Worm (Caenorhabditis elegans): Measurements from ENCODE around the gene mrps-31.

Gene mrps-31

ce11 chrIII:3630337-3630736 lies at the start of gene mrps-31:
Gene mrps-31, minus strand, starts transcription at chrIII:3630372.
- TF ChIP-seq nhr-84 (tag; optimal IDR thresholded peaks at IDR 0.05) (no peak), ztf-4 (tag; optimal IDR thresholded peaks at IDR 0.05) (no peak), egl-27 (tag; optimal IDR thresholded peaks at IDR 0.05) (no peak), F16B12.6 (tag; optimal IDR thresholded peaks at IDR 0.05) (peak; percentile 37), ceh-63 (GFP tag; optimal IDR thresholded peaks at IDR 0.05) (no peak), fkh-8 (tag; optimal IDR thresholded peaks at IDR 0.05) (no peak), skn-1 (tag; optimal IDR thresholded peaks at IDR 0.05) (no peak), unc-130 (tag; optimal IDR thresholded peaks at IDR 0.05) (peak; percentile 23), unc-30 (tag; optimal IDR thresholded peaks at IDR 0.05) (no peak), ceh-90 (tag; optimal IDR thresholded peaks at IDR 0.05) (no peak), nhr-237 (tag; optimal IDR thresholded peaks at IDR 0.05) (no peak), vab-15 (tag; optimal IDR thresholded peaks at IDR 0.05) (no peak), unc-86 (tag; optimal IDR thresholded peaks at IDR 0.05) (no peak), nhr-76 (tag; optimal IDR thresholded peaks at IDR 0.05) (no peak), nhr-11 (tag; optimal IDR thresholded peaks at IDR 0.05) (no peak), hlh-4 (tag; optimal IDR thresholded peaks at IDR 0.05) (no peak), C04F5.9 (tag; optimal IDR thresholded peaks at IDR 0.05) (no peak), lsy-2 (tag; optimal IDR thresholded peaks at IDR 0.05) (peak; percentile 59 to 69), mep-1 (tag; optimal IDR thresholded peaks at IDR 0.05) (peak; percentile 39), ceh-8 (GFP tag; optimal IDR thresholded peaks at IDR 0.05) (no peak), ets-5 (GFP tag; IDR thresholded peaks at IDR 0.05) (no peak), nhr-85 (tag) (no peak), mef-2 (tag; optimal IDR thresholded peaks at IDR 0.05) (no peak), lin-35 (GFP tag; optimal IDR thresholded peaks at IDR 0.05) (peak; percentile 45 to 68), nhr-77 (tag; optimal IDR thresholded peaks at IDR 0.05) (peak; percentile 14), rnt-1 (tag; optimal IDR thresholded peaks at IDR 0.05) (peak; percentile 37), unc-98 (GFP tag; IDR thresholded peaks at IDR 0.05) (no peak), ceh-82 (tag; optimal IDR thresholded peaks at IDR 0.05) (peak in 1 of 3 experiments; percentile 71), efl-3 (GFP tag; optimal IDR thresholded peaks at IDR 0.05) (no peak), nhr-71 (tag; optimal IDR thresholded peaks at IDR 0.05) (peak; percentile 73), fkh-4 (tag; optimal IDR thresholded peaks at IDR 0.05; ENCODE audit: borderline replicate concordance) (no peak), swsn-7 (tag; optimal IDR thresholded peaks at IDR 0.05) (peak; percentile 52), lin-14 (GFP tag; optimal IDR thresholded peaks at IDR 0.05) (peak; percentile 79), mdl-1 (tag; optimal IDR thresholded peaks at IDR 0.05) (peak in 1 of 2 experiments; percentile 40), snu-23 (GFP tag; optimal IDR thresholded peaks at IDR 0.05) (peak; percentile 79), ztf-11 (tag; optimal IDR thresholded peaks at IDR 0.05) (no peak), sup-37 (GFP tag; optimal IDR thresholded peaks at IDR 0.05) (no peak), fkh-10 (GFP tag; optimal IDR thresholded peaks at IDR 0.05) (no peak), pag-3 (tag; optimal IDR thresholded peaks at IDR 0.05; ENCODE audit: borderline replicate concordance, insufficient read depth) (no peak), blmp-1 (tag; optimal IDR thresholded peaks at IDR 0.05) (peak; percentile 1), ces-1 (GFP tag; optimal IDR thresholded peaks at IDR 0.05) (no peak), nhr-20 (tag; optimal IDR thresholded peaks at IDR 0.05) (peak; percentile 51), tlp-1 (tag; optimal IDR thresholded peaks at IDR 0.05) (no peak), lin-39 (tag; optimal IDR thresholded peaks at IDR 0.05) (peak; percentile 1), zip-4 (GFP tag; optimal IDR thresholded peaks at IDR 0.05) (no peak), sptf-1 (tag; optimal IDR thresholded peaks at IDR 0.05) (no peak), grh-1 (GFP tag; IDR thresholded peaks at IDR 0.05) (no peak), lir-3 (tag; optimal IDR thresholded peaks at IDR 0.05; ENCODE audit: poor library complexity) (no peak), zag-1 (tag; optimal IDR thresholded peaks at IDR 0.05) (no peak), tbx-2 (tag; optimal IDR thresholded peaks at IDR 0.05) (peak; percentile 51), hlh-17 (GFP tag; optimal IDR thresholded peaks at IDR 0.05; ENCODE audit: borderline replicate concordance) (no peak), Y116A8C.19 (tag; optimal IDR thresholded peaks at IDR 0.05; ENCODE audit: borderline replicate concordance) (no peak), elt-3 (tag; optimal IDR thresholded peaks at IDR 0.05) (peak in 1 of 6 experiments; percentile 32)
